Fruit fly (Drosophila melanogaster) whole organism, embryonic: ENCODE data around the gene Aldh.
A peak's percentile ranks its signal among the peaks of the same experiment; 100 is the strongest.

ENCODE experiments used
- Bgb ChIP-seq: fragments of 200-800 bp; sonication (Bioruptor generic); IDR thresholded peaks from 2 replicates; pipeline ENCODE4 v1.3.6; 2022; ENCODE audit warnings: missing biosample characterization, missing genetic modification characterization; ENCODE audit not compliant: partially characterized antibody
- CG11560 ChIP-seq: fragments of 200-800 bp; sonication (Bioruptor generic); IDR thresholded peaks from 3 replicates; pipeline ENCODE4 v1.3.6; 2022; ENCODE audit warnings: missing biosample characterization, missing genetic modification characterization
- CG11695 ChIP-seq: fragments of 200-800 bp; sonication (Bioruptor generic); IDR thresholded peaks from 3 replicates; pipeline ENCODE4 v1.3.6; 2022; ENCODE audit warnings: missing biosample characterization, missing genetic modification characterization
- CG12236 ChIP-seq: fragments of 200-800 bp; sonication (Bioruptor generic); optimal IDR thresholded peaks from 2 replicates; lab custom pipeline; 2016; ENCODE audit warnings: missing biosample characterization, missing genetic modification characterization
- CG12299 ChIP-seq: fragments of 200-800 bp; sonication (Bioruptor generic); optimal IDR thresholded peaks from 2 replicates; lab custom pipeline; 2018; ENCODE audit warnings: missing biosample characterization, mild to moderate bottlenecking, missing genetic modification characterization
- CG12769 ChIP-seq: fragments of 200-800 bp; sonication (Bioruptor generic); optimal IDR thresholded peaks from 2 replicates; lab custom pipeline; 2019; ENCODE audit warnings: missing biosample characterization, mild to moderate bottlenecking, missing genetic modification characterization, moderate library complexity
- CG15011 ChIP-seq: fragments of 200-800 bp; sonication (Bioruptor generic); optimal IDR thresholded peaks from 3 replicates; lab custom pipeline; 2018; ENCODE audit warnings: missing biosample characterization, mild to moderate bottlenecking, missing genetic modification characterization
- CG17361 ChIP-seq: fragments of 200-800 bp; sonication (Bioruptor generic); IDR thresholded peaks from 3 replicates; pipeline ENCODE4 v1.3.6; 2022; ENCODE audit warnings: missing biosample characterization, missing genetic modification characterization
- CG17568 ChIP-seq: fragments of 200-800 bp; sonication (Bioruptor generic); optimal IDR thresholded peaks from 2 replicates; lab custom pipeline; 2018; ENCODE audit warnings: missing biosample characterization, mild to moderate bottlenecking, missing genetic modification characterization, moderate library complexity
- CG17829 ChIP-seq: fragments of 200-800 bp; optimal IDR thresholded peaks from 2 replicates; lab custom pipeline; 2019; ENCODE audit warnings: missing biosample characterization, mild to moderate bottlenecking, missing genetic modification characterization, moderate library complexity
- CG3726 ChIP-seq: fragments of 200-800 bp; sonication (Bioruptor generic); IDR thresholded peaks from 3 replicates; pipeline ENCODE4, ENCODE4 v1.3.6; 2022; ENCODE audit warnings: missing biosample characterization, missing genetic modification characterization
- CG4404 ChIP-seq: fragments of 200-800 bp; sonication (Bioruptor generic); IDR thresholded peaks from 2 replicates; pipeline ENCODE4 v1.3.6; 2022; ENCODE audit warnings: missing biosample characterization, missing genetic modification characterization
- CG4707 ChIP-seq: fragments of 200-800 bp; sonication (Bioruptor generic); optimal IDR thresholded peaks from 2 replicates; lab custom pipeline; 2018; ENCODE audit warnings: missing biosample characterization, mild to moderate bottlenecking, missing genetic modification characterization, moderate library complexity
- CG4730 ChIP-seq: fragments of 200-800 bp; sonication (Bioruptor generic); IDR thresholded peaks from 2 replicates; pipeline ENCODE4 v1.3.6; 2022; ENCODE audit warnings: missing biosample characterization, missing genetic modification characterization
- CG6683 ChIP-seq: fragments of 200-800 bp; sonication (Bioruptor generic); optimal IDR thresholded peaks from 2 replicates; lab custom pipeline; 2017; ENCODE audit warnings: missing biosample characterization, mild to moderate bottlenecking, missing genetic modification characterization, missing genetic modification reagents
- CG6765 ChIP-seq: fragments of 200-800 bp; sonication (Bioruptor generic); optimal IDR thresholded peaks from 3 replicates; lab custom pipeline; 2017; ENCODE audit warnings: missing biosample characterization, mild to moderate bottlenecking, missing genetic modification characterization
- CG6813 ChIP-seq: fragments of 200-800 bp; sonication (Bioruptor generic); optimal IDR thresholded peaks from 2 replicates; lab custom pipeline; 2017; ENCODE audit warnings: missing biosample characterization, missing genetic modification characterization, mild to moderate bottlenecking, moderate library complexity, missing genetic modification reagents
- CG7372 ChIP-seq: fragments of 200-800 bp; sonication (Bioruptor generic); IDR thresholded peaks from 2 replicates; pipeline ENCODE4 v1.3.6; 2022; ENCODE audit warnings: missing biosample characterization, missing genetic modification characterization
- CG8089 ChIP-seq: fragments of 200-800 bp; sonication (Bioruptor generic); optimal IDR thresholded peaks from 3 replicates; lab custom pipeline; 2016; ENCODE audit warnings: missing biosample characterization, missing genetic modification characterization
- CHES-1-like ChIP-seq: fragments of 200-800 bp; sonication (Bioruptor generic); optimal IDR thresholded peaks from 2 replicates; lab custom pipeline; 2016; ENCODE audit warnings: missing biosample characterization, missing genetic modification characterization
- Camta ChIP-seq: fragments of 200-800 bp; sonication (Bioruptor generic); optimal IDR thresholded peaks from 2 replicates; lab custom pipeline; 2016; ENCODE audit warnings: missing biosample characterization, missing genetic modification characterization
- Dll ChIP-seq: fragments of 200-800 bp; sonication (Bioruptor generic); IDR thresholded peaks from 4 replicates; pipeline ENCODE4 v1.3.6; 2022; ENCODE audit warnings: missing biosample characterization, missing genetic modification characterization; ENCODE audit not compliant: partially characterized antibody
- Lim3 ChIP-seq: fragments of 200-800 bp; sonication (Bioruptor generic); IDR thresholded peaks from 2 replicates; pipeline ENCODE4 v1.3.6; 2022; ENCODE audit warnings: missing biosample characterization, missing genetic modification characterization
- Oli ChIP-seq: fragments of 200-800 bp; sonication (Bioruptor generic); optimal IDR thresholded peaks from 2 replicates; lab custom pipeline; 2018; ENCODE audit warnings: missing biosample characterization, mild to moderate bottlenecking, missing genetic modification characterization, moderate library complexity
- Ravus ChIP-seq: fragments of 200-800 bp; sonication (Bioruptor generic); IDR thresholded peaks from 2 replicates; pipeline ENCODE4 v1.3.6; 2022; ENCODE audit warnings: missing biosample characterization, missing genetic modification characterization
- Six4 ChIP-seq: fragments of 200-800 bp; sonication (Bioruptor generic); optimal IDR thresholded peaks from 2 replicates; lab custom pipeline; 2016; ENCODE audit warnings: missing biosample characterization, missing genetic modification characterization
- ab ChIP-seq: fragments of 200-800 bp; sonication (Bioruptor generic); optimal IDR thresholded peaks from 2 replicates; lab custom pipeline; 2016; ENCODE audit warnings: missing biosample characterization, missing genetic modification characterization
- amos ChIP-seq: fragments of 200-800 bp; sonication (Bioruptor generic); IDR thresholded peaks from 2 replicates; pipeline ENCODE4 v1.3.6; 2022; ENCODE audit warnings: missing biosample characterization, missing genetic modification characterization; ENCODE audit not compliant: partially characterized antibody
- bigmax ChIP-seq: fragments of 200-800 bp; sonication (Bioruptor generic); optimal IDR thresholded peaks from 2 replicates; lab custom pipeline; 2018; ENCODE audit warnings: missing biosample characterization, mild to moderate bottlenecking, missing genetic modification characterization
- cato ChIP-seq: fragments of 200-800 bp; sonication (Bioruptor generic); optimal IDR thresholded peaks from 2 replicates; lab custom pipeline; 2016; ENCODE audit warnings: missing biosample characterization, missing genetic modification characterization, borderline replicate concordance
- chn ChIP-seq: fragments of 200-800 bp; sonication (Bioruptor generic); optimal IDR thresholded peaks from 2 replicates; lab custom pipeline; 2016; ENCODE audit warnings: missing biosample characterization, missing genetic modification characterization
- corto ChIP-seq: fragments of 200-800 bp; sonication (Bioruptor generic); optimal IDR thresholded peaks from 2 replicates; lab custom pipeline; 2016; ENCODE audit warnings: missing biosample characterization, mild to moderate bottlenecking, missing genetic modification characterization, moderate library complexity
- dimm ChIP-seq: fragments of 200-800 bp; sonication (Bioruptor generic); IDR thresholded peaks from 2 replicates; pipeline ENCODE4 v1.3.6; 2022; ENCODE audit warnings: missing biosample characterization, missing genetic modification characterization
- gce ChIP-seq: fragments of 200-800 bp; sonication (Bioruptor generic); IDR thresholded peaks from 3 replicates; pipeline ENCODE4 v1.3.6; 2022; ENCODE audit warnings: missing biosample characterization, missing genetic modification characterization
- hkb ChIP-seq, 2 experiments: fragments of 200-800 bp in 1 of 2; fragments of >200 bp in 1 of 2; sonication (Bioruptor generic) in 1 of 2; IDR thresholded peaks in 1 of 2; optimal IDR thresholded peaks in 1 of 2; 2 replicates each; pipeline versions ENCODE4 v1.3.6 to Lab custom; 2017 to 2022; ENCODE audit warnings: missing biosample characterization in 1 of 2, missing genetic modification characterization in 1 of 2
- lola ChIP-seq, 3 experiments: fragments of >200 bp in 2 of 3; fragments of 200-800 bp in 1 of 3; sonication (Bioruptor generic) in 1 of 3; optimal IDR thresholded peaks; 2 replicates each; lab custom pipeline; 2017 to 2019; ENCODE audit warnings: missing biosample characterization in 3 of 3, missing genetic modification characterization in 3 of 3, mild to moderate bottlenecking in 1 of 3, moderate library complexity in 1 of 3
- nerfin-1 ChIP-seq: fragments of 200-800 bp; sonication (Bioruptor generic); optimal IDR thresholded peaks from 3 replicates; lab custom pipeline; 2019; ENCODE audit warnings: missing biosample characterization, mild to moderate bottlenecking, missing genetic modification characterization, moderate library complexity
- nom ChIP-seq: fragments of 200-800 bp; sonication (Bioruptor generic); optimal IDR thresholded peaks from 2 replicates; lab custom pipeline; 2017; ENCODE audit warnings: missing biosample characterization, missing genetic modification characterization, mild to moderate bottlenecking, moderate library complexity, missing genetic modification reagents
- pan ChIP-seq, 4 experiments: fragments of >200 bp in 3 of 4; fragments of 200-800 bp in 1 of 4; sonication (Bioruptor generic) in 1 of 4; optimal IDR thresholded peaks in 3 of 4; IDR thresholded peaks in 1 of 4; 2 replicates each; pipeline versions ENCODE4 v1.3.6 to Lab custom; 2017 to 2022; ENCODE audit warnings: missing biosample characterization in 2 of 4, missing genetic modification characterization in 2 of 4, mixed read lengths in 1 of 4
- repo ChIP-seq: fragments of 200-800 bp; sonication (Bioruptor generic); optimal IDR thresholded peaks from 2 replicates; lab custom pipeline; 2016; ENCODE audit warnings: missing biosample characterization, missing genetic modification characterization
- tll ChIP-seq, 2 experiments: fragments of 200-800 bp in 1 of 2; fragments of >200 bp in 1 of 2; sonication (Bioruptor generic) in 1 of 2; optimal IDR thresholded peaks; 2 replicates each; lab custom pipeline; 2017 to 2019; ENCODE audit warnings: missing biosample characterization in 2 of 2, missing genetic modification characterization in 2 of 2, mild to moderate bottlenecking in 1 of 2, moderate library complexity in 1 of 2
- unc-4 ChIP-seq: fragments of 200-800 bp; sonication (Bioruptor generic); IDR thresholded peaks from 2 replicates; pipeline ENCODE4 v1.3.6; 2022; ENCODE audit warnings: missing biosample characterization, missing genetic modification characterization; ENCODE audit not compliant: partially characterized antibody
- unpg ChIP-seq: fragments of 200-800 bp; sonication (Bioruptor generic); optimal IDR thresholded peaks from 3 replicates; lab custom pipeline; 2018; ENCODE audit warnings: missing biosample characterization, mild to moderate bottlenecking, missing genetic modification characterization, moderate library complexity
- vvl ChIP-seq: fragments of 200-800 bp; sonication (Bioruptor generic); IDR thresholded peaks from 2 replicates; pipeline ENCODE4 v1.3.6; 2022; ENCODE audit warnings: missing biosample characterization, missing genetic modification characterization
- wek ChIP-seq: fragments of 200-800 bp; sonication (Bioruptor generic); optimal IDR thresholded peaks from 3 replicates; lab custom pipeline; 2018; ENCODE audit warnings: missing biosample characterization, mild to moderate bottlenecking, missing genetic modification characterization, moderate library complexity
- wor ChIP-seq: fragments of 200-800 bp; sonication (Bioruptor generic); IDR thresholded peaks from 2 replicates; pipeline ENCODE4 v1.3.6; 2022; ENCODE audit warnings: missing biosample characterization, missing genetic modification characterization
- zen ChIP-seq: fragments of 200-800 bp; sonication (Bioruptor generic); optimal IDR thresholded peaks from 3 replicates; lab custom pipeline; 2018; ENCODE audit warnings: missing biosample characterization, mild to moderate bottlenecking, missing genetic modification characterization, moderate library complexity

Aldh gene

DNA sequence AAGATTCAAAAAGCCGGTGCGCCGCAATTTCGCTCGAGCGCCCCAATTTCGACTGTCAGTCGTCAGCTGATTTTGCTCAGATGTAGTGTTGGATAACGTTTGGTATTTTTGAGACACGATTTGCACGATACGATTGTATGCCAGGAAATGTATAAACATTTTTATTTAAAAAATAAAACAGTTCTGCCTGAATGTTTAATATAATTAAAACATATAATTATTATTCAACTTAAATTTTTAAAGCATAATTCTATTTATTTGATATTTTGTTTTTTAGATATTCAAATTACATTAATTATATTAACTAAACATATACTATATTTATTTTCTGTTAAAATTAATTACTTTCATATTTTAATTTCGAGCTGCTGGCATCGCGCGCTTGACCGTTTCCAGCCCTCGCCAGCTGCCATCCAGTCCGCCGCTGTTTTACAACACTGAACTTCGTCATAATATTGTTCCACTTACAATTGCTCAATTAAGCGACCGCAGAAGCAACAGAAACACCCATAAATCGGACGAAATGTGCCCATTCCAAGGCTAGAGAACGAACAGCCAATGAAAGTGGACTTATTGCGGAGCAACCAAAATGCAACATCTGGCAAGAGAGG, 43.9 kb downstream of the Aldh start, which contains the start of the genes FucTB and scat:
FucTB (minus strand) TSS at position 61 of the 611 bp plus-strand sequence.
scat (plus strand) TSS at position 414 of the 611 bp plus-strand sequence.
- TF ChIP-seq Dll (GFP tag; lab: Robert Waterston, UW) (0 out of 4 replicates have a peak, but pooled peaks have one; percentile 53), ab (GFP tag; lab: Kevin White, UChicago) (peak; percentile 41), CG6683 (GFP tag; lab: Kevin White, UChicago) (peak; percentile 83), vvl (GFP tag; lab: Robert Waterston, UW) (peak; percentile 92), CHES-1-like (peak; percentile 55), CG11560 (tag; lab: Robert Waterston, UW) (peak; percentile 84), CG12299 (peak; percentile 71), pan (optimal IDR thresholded peaks at IDR 0.05; lab: Kevin White, UChicago) (no peak), pan (GFP tag; optimal IDR thresholded peaks at IDR 0.05 in 1 of 2, IDR thresholded peaks at IDR 0.05 in 1 of 2) (peak in 1 of 2 experiments; percentile 90), CG7372 (GFP tag; lab: Robert Waterston, UW) (peak; percentile 91), CG12769 (tag; lab: Kevin White, UChicago) (no peak), chn (GFP tag; lab: Kevin White, UChicago) (peak; percentile 63), bigmax (GFP tag; lab: Kevin White, UChicago) (no peak), CG4707 (no peak), unpg (GFP tag; lab: Kevin White, UChicago) (peak; percentile 84), CG3726 (GFP tag; lab: Robert Waterston, UW) (peak; percentile 84), Bgb (peak; percentile 47), CG6765 (GFP tag; lab: Kevin White, UChicago) (peak; percentile 77), wek (no peak), Lim3 (GFP tag; lab: Robert Waterston, UW) (peak; percentile 76), cato (peak; percentile 81), CG12236 (GFP tag; lab: Kevin White, UChicago) (no peak), CG4404 (GFP tag; lab: Robert Waterston, UW) (peak; percentile 96), hkb (optimal IDR thresholded peaks at IDR 0.05; lab: Kevin White, UChicago) (no peak), hkb (GFP tag; IDR thresholded peaks at IDR 0.05; lab: Robert Waterston, UW) (peak; percentile 77), nom (GFP tag; lab: Kevin White, UChicago) (no peak), tll (GFP tag; optimal IDR thresholded peaks at IDR 0.05; lab: Kevin White, UChicago) (peak in 1 of 2 experiments; percentile 18), CG6813 (GFP tag; lab: Kevin White, UChicago) (peak; percentile 62), Camta (peak; percentile 22), Ravus (GFP tag; lab: Robert Waterston, UW) (peak; percentile 52), amos (GFP tag; lab: Robert Waterston, UW) (0 out of 2 replicates have a peak, but pooled peaks have one; percentile 4), Six4 (GFP tag; lab: Kevin White, UChicago) (peak; percentile 85), CG17568 (GFP tag; lab: Kevin White, UChicago) (peak; percentile 10), CG15011 (GFP tag; lab: Kevin White, UChicago) (peak; percentile 57), gce (GFP tag; lab: Robert Waterston, UW) (peak; percentile 67; the same call in 1 of the 3 replicates), repo (GFP tag; lab: Kevin White, UChicago) (no peak), Oli (peak; percentile 88), CG4730 (GFP tag; lab: Robert Waterston, UW) (peak; percentile 86), lola (GFP tag; optimal IDR thresholded peaks at IDR 0.05; lab: Kevin White, UChicago) (peak in 1 of 3 experiments; percentile 98), CG11695 (peak; percentile 86), nerfin-1 (tag; lab: Kevin White, UChicago) (peak; percentile 86), corto (GFP tag; lab: Kevin White, UChicago) (peak; percentile 39), CG17361 (GFP tag; lab: Robert Waterston, UW) (peak; percentile 98), dimm (GFP tag; lab: Robert Waterston, UW) (peak; percentile 81), wor (peak; percentile 91), unc-4 (no peak; the same call in 1 of the 2 replicates), CG8089 (GFP tag; lab: Kevin White, UChicago) (peak; percentile 15), CG17829 (tag; lab: Kevin White, UChicago) (peak; percentile 95), zen (peak; percentile 96)
